Fruit fly (Drosophila melanogaster) whole organism, embryonic: ENCODE data around the gene T48.

ENCODE experiments used
- Aef1 ChIP-seq: fragments of 200-800 bp; sonication (Bioruptor generic); IDR thresholded peaks from 3 replicates; pipeline ENCODE4 v1.3.6; 2022; ENCODE audit warnings: missing biosample characterization, missing genetic modification characterization
- CG11085 ChIP-seq: fragments of 200-800 bp; sonication (Bioruptor generic); IDR thresholded peaks from 2 replicates; pipeline ENCODE4 v1.3.6; 2022; ENCODE audit warnings: missing biosample characterization, missing genetic modification characterization
- CG11456 ChIP-seq: fragments of 200-800 bp; sonication (Bioruptor generic); IDR thresholded peaks from 3 replicates; pipeline ENCODE4 v1.3.6; 2022; ENCODE audit warnings: missing biosample characterization, missing genetic modification characterization
- CG12299 ChIP-seq: fragments of 200-800 bp; sonication (Bioruptor generic); optimal IDR thresholded peaks from 2 replicates; lab custom pipeline; 2018; ENCODE audit warnings: missing biosample characterization, mild to moderate bottlenecking, missing genetic modification characterization
- CG12769 ChIP-seq: fragments of 200-800 bp; sonication (Bioruptor generic); optimal IDR thresholded peaks from 2 replicates; lab custom pipeline; 2019; ENCODE audit warnings: missing biosample characterization, mild to moderate bottlenecking, missing genetic modification characterization, moderate library complexity
- CG13123 ChIP-seq: fragments of 200-800 bp; sonication (Bioruptor generic); optimal IDR thresholded peaks from 2 replicates; lab custom pipeline; 2016; ENCODE audit warnings: missing biosample characterization, missing genetic modification characterization
- CG14965 ChIP-seq: fragments of 200-800 bp; sonication (Bioruptor generic); optimal IDR thresholded peaks from 2 replicates; lab custom pipeline; 2016; ENCODE audit warnings: missing biosample characterization, missing genetic modification characterization, borderline replicate concordance
- CG1529 ChIP-seq: fragments of 200-800 bp; sonication (Bioruptor generic); optimal IDR thresholded peaks from 3 replicates; lab custom pipeline; 2018; ENCODE audit warnings: missing biosample characterization, missing genetic modification characterization
- CG16815 ChIP-seq: fragments of 200-800 bp; sonication (Bioruptor generic); optimal IDR thresholded peaks from 3 replicates; lab custom pipeline; 2017; ENCODE audit warnings: missing biosample characterization, mild to moderate bottlenecking, missing genetic modification characterization
- CG17361 ChIP-seq: fragments of 200-800 bp; sonication (Bioruptor generic); IDR thresholded peaks from 3 replicates; pipeline ENCODE4 v1.3.6; 2022; ENCODE audit warnings: missing biosample characterization, missing genetic modification characterization
- CG1792 ChIP-seq: fragments of 200-800 bp; sonication (Bioruptor generic); optimal IDR thresholded peaks from 2 replicates; lab custom pipeline; 2016; ENCODE audit warnings: missing biosample characterization, missing genetic modification characterization
- CG1832 ChIP-seq: fragments of 200-800 bp; sonication (Bioruptor generic); optimal IDR thresholded peaks from 2 replicates; lab custom pipeline; 2017; ENCODE audit warnings: missing biosample characterization, mild to moderate bottlenecking, missing genetic modification characterization, inconsistent platforms
- CG2678 ChIP-seq: fragments of 200-800 bp; sonication (Bioruptor generic); optimal IDR thresholded peaks from 3 replicates; lab custom pipeline; 2019; ENCODE audit warnings: missing biosample characterization, mild to moderate bottlenecking, missing genetic modification characterization, moderate library complexity
- CG2712 ChIP-seq: fragments of 200-800 bp; optimal IDR thresholded peaks from 3 replicates; lab custom pipeline; 2019; ENCODE audit warnings: missing biosample characterization, mild to moderate bottlenecking, missing genetic modification characterization, moderate library complexity
- CG31224 ChIP-seq: fragments of 200-800 bp; sonication (Bioruptor generic); IDR thresholded peaks from 2 replicates; pipeline ENCODE4 v1.3.6; 2022; ENCODE audit warnings: missing biosample characterization, missing genetic modification characterization
- CG34224 ChIP-seq: fragments of 200-800 bp; sonication (Bioruptor generic); IDR thresholded peaks from 3 replicates; pipeline ENCODE4 v1.3.6; 2022; ENCODE audit warnings: missing biosample characterization, missing genetic modification characterization; ENCODE audit not compliant: partially characterized antibody
- CG34422 ChIP-seq: fragments of 200-800 bp; sonication (Bioruptor generic); IDR thresholded peaks from 3 replicates; pipeline ENCODE4 v1.3.6; 2022; ENCODE audit warnings: missing biosample characterization, missing genetic modification characterization
- CG42726 ChIP-seq: fragments of 200-800 bp; sonication (Bioruptor generic); IDR thresholded peaks from 2 replicates; pipeline ENCODE4 v1.3.6; 2022; ENCODE audit warnings: missing biosample characterization, missing genetic modification characterization; ENCODE audit not compliant: partially characterized antibody
- CG4360 ChIP-seq: fragments of 200-800 bp; sonication (Bioruptor generic); IDR thresholded peaks from 2 replicates; pipeline ENCODE4 v1.3.6; 2022; ENCODE audit warnings: missing biosample characterization, missing genetic modification characterization
- CG5180 ChIP-seq: fragments of 200-800 bp; sonication (Bioruptor generic); optimal IDR thresholded peaks from 3 replicates; lab custom pipeline; 2017; ENCODE audit warnings: missing biosample characterization, missing genetic modification characterization, mild to moderate bottlenecking, moderate library complexity, missing genetic modification reagents
- CG7357 ChIP-seq: fragments of 200-800 bp; sonication (Bioruptor generic); IDR thresholded peaks from 3 replicates; pipeline ENCODE4 v1.3.6; 2022; ENCODE audit warnings: missing biosample characterization, missing genetic modification characterization
- CG7745 ChIP-seq: fragments of 200-800 bp; sonication (Bioruptor generic); optimal IDR thresholded peaks from 2 replicates; lab custom pipeline; 2018; ENCODE audit warnings: missing biosample characterization, mild to moderate bottlenecking, missing genetic modification characterization, moderate library complexity
- CG8944 ChIP-seq: fragments of 200-800 bp; sonication (Bioruptor generic); optimal IDR thresholded peaks from 3 replicates; lab custom pipeline; 2016; ENCODE audit warnings: missing biosample characterization, missing genetic modification characterization
- Chrac-16 ChIP-seq: fragments of 200-800 bp; sonication (Bioruptor generic); optimal IDR thresholded peaks from 3 replicates; lab custom pipeline; 2016; ENCODE audit warnings: missing biosample characterization, missing genetic modification characterization
- CoRest ChIP-seq: fragments of 200-800 bp; sonication (Bioruptor generic); optimal IDR thresholded peaks from 3 replicates; lab custom pipeline; 2018; ENCODE audit warnings: missing biosample characterization, mild to moderate bottlenecking, missing genetic modification characterization, moderate library complexity
- D19A ChIP-seq: fragments of 200-800 bp; optimal IDR thresholded peaks from 3 replicates; lab custom pipeline; 2019; ENCODE audit warnings: missing biosample characterization, mild to moderate bottlenecking, missing genetic modification characterization, moderate library complexity
- Drgx ChIP-seq: fragments of 200-800 bp; sonication (Bioruptor generic); IDR thresholded peaks from 2 replicates; pipeline ENCODE4 v1.3.6; 2022; ENCODE audit warnings: missing biosample characterization, missing genetic modification characterization
- Ets65A ChIP-seq: fragments of 200-800 bp; sonication (Bioruptor generic); peaks from one replicate; lab custom pipeline; 2016; ENCODE audit warnings: missing biosample characterization, missing genetic modification characterization
- Gug ChIP-seq: fragments of 200-800 bp; sonication (Bioruptor generic); IDR thresholded peaks from 4 replicates; pipeline ENCODE4 v1.3.6; 2022; ENCODE audit warnings: missing biosample characterization, missing genetic modification characterization
- HLHmδ ChIP-seq: fragments of 200-800 bp; sonication (Bioruptor generic); optimal IDR thresholded peaks from 2 replicates; lab custom pipeline; 2018; ENCODE audit warnings: missing biosample characterization, mild to moderate bottlenecking, missing genetic modification characterization, moderate library complexity
- HmgD ChIP-seq: fragments of 200-800 bp; sonication (Bioruptor generic); optimal IDR thresholded peaks from 3 replicates; lab custom pipeline; 2016; ENCODE audit warnings: missing biosample characterization, missing genetic modification characterization
- Hmr ChIP-seq: fragments of 200-800 bp; sonication (Bioruptor generic); optimal IDR thresholded peaks from 3 replicates; lab custom pipeline; 2017; ENCODE audit warnings: mild to moderate bottlenecking, missing biosample characterization, missing genetic modification reagents, missing genetic modification characterization
- Max ChIP-seq: fragments of 200-800 bp; sonication (Bioruptor generic); optimal IDR thresholded peaks from 2 replicates; lab custom pipeline; 2016; ENCODE audit warnings: missing biosample characterization, mild to moderate bottlenecking, missing genetic modification characterization
- NC2β ChIP-seq: fragments of 200-800 bp; sonication (Bioruptor generic); optimal IDR thresholded peaks from 2 replicates; lab custom pipeline; 2016; ENCODE audit warnings: missing biosample characterization, missing genetic modification characterization
- Oaz ChIP-seq: fragments of 200-800 bp; sonication (Bioruptor generic); IDR thresholded peaks from 2 replicates; pipeline ENCODE4 v1.3.6; 2022; ENCODE audit warnings: missing biosample characterization, missing genetic modification characterization
- Poxn ChIP-seq: fragments of 200-800 bp; sonication (Bioruptor generic); IDR thresholded peaks from 2 replicates; pipeline ENCODE4 v1.3.6; 2022; ENCODE audit warnings: missing biosample characterization, missing genetic modification characterization
- aop ChIP-seq: fragments of 200-800 bp; sonication (Bioruptor generic); IDR thresholded peaks from 2 replicates; pipeline ENCODE4 v1.3.6; 2022; ENCODE audit warnings: missing biosample characterization, missing genetic modification characterization
- ap ChIP-seq: fragments of 200-800 bp; sonication (Bioruptor generic); IDR thresholded peaks from 2 replicates; pipeline ENCODE4 v1.3.6; 2022; ENCODE audit warnings: missing biosample characterization, missing genetic modification characterization
- ato ChIP-seq: fragments of 200-800 bp; sonication (Bioruptor generic); IDR thresholded peaks from 2 replicates; pipeline ENCODE4 v1.3.6; 2022; ENCODE audit warnings: missing biosample characterization, missing genetic modification characterization; ENCODE audit not compliant: partially characterized antibody
- bowl ChIP-seq: fragments of 200-800 bp; sonication (Bioruptor generic); IDR thresholded peaks from 2 replicates; pipeline ENCODE4 v1.3.6; 2022; ENCODE audit warnings: missing biosample characterization, missing genetic modification characterization
- btn ChIP-seq: fragments of 200-800 bp; sonication (Bioruptor generic); optimal IDR thresholded peaks from 2 replicates; lab custom pipeline; 2016; ENCODE audit warnings: missing biosample characterization, missing genetic modification characterization
- crp ChIP-seq, 2 experiments: fragments of 200-800 bp; sonication (Bioruptor generic); optimal IDR thresholded peaks; 2 replicates in 1 of 2; 3 replicates in 1 of 2; lab custom pipeline; 2017; ENCODE audit warnings: missing biosample characterization in 2 of 2, missing genetic modification characterization in 2 of 2, mild to moderate bottlenecking in 1 of 2, moderate library complexity in 1 of 2
- da ChIP-seq: fragments of 200-800 bp; sonication (Bioruptor generic); optimal IDR thresholded peaks from 2 replicates; lab custom pipeline; 2016; ENCODE audit warnings: missing biosample characterization, missing genetic modification characterization
- gsb ChIP-seq: fragments of 200-800 bp; sonication (Bioruptor generic); IDR thresholded peaks from 2 replicates; pipeline ENCODE4 v1.3.6; 2022; ENCODE audit warnings: missing biosample characterization, missing genetic modification characterization
- ind ChIP-seq: fragments of 200-800 bp; sonication (Bioruptor generic); optimal IDR thresholded peaks from 3 replicates; lab custom pipeline; 2016; ENCODE audit warnings: missing biosample characterization, missing genetic modification characterization
- ken ChIP-seq: fragments of 200-800 bp; sonication (Bioruptor generic); IDR thresholded peaks from 3 replicates; pipeline ENCODE4 v1.3.6; 2022; ENCODE audit warnings: missing biosample characterization, missing genetic modification characterization
- klu ChIP-seq: fragments of 200-800 bp; sonication (Bioruptor generic); IDR thresholded peaks from 2 replicates; pipeline ENCODE4 v1.3.6; 2022; ENCODE audit warnings: missing biosample characterization, missing genetic modification characterization
- pita ChIP-seq: fragments of 200-800 bp; sonication (Bioruptor generic); optimal IDR thresholded peaks from 2 replicates; lab custom pipeline; 2017; ENCODE audit warnings: missing biosample characterization, mild to moderate bottlenecking, missing genetic modification characterization
- row ChIP-seq: fragments of 200-800 bp; sonication (Bioruptor generic); IDR thresholded peaks from 3 replicates; pipeline ENCODE4 v1.3.6; 2022; ENCODE audit warnings: missing biosample characterization, missing genetic modification characterization
- sob ChIP-seq: fragments of 200-800 bp; sonication (Bioruptor generic); IDR thresholded peaks from 2 replicates; pipeline ENCODE4 v1.3.6; 2022; ENCODE audit warnings: missing biosample characterization, missing genetic modification characterization
- tap ChIP-seq: fragments of 200-800 bp; optimal IDR thresholded peaks from 3 replicates; lab custom pipeline; 2019; ENCODE audit warnings: missing biosample characterization, mild to moderate bottlenecking, missing genetic modification characterization, moderate library complexity

Gene T48

dm6 chr3R:26886283-26886689, 4.8 kb downstream of the T48 start (continued):
- TF ChIP-seq pita (GFP tag; lab: Kevin White, UChicago) (no peak), HLHmδ (no peak), CG42726 (GFP tag; lab: Robert Waterston, UW) (no peak), CG1832 (no peak), CG11456 (GFP tag; lab: Robert Waterston, UW) (0 out of 3 replicates have a peak, but pooled peaks have one; percentile 20), Aef1 (GFP tag; lab: Robert Waterston, UW) (peak; percentile 39; the same call in 2 of the 3 replicates), CG1529 (GFP tag; lab: Kevin White, UChicago) (peak; percentile 52), D19A (peak; percentile 78), CG7745 (peak; percentile 60), Ets65A (peak; percentile 21), CG4360 (no peak), Drgx (GFP tag; lab: Robert Waterston, UW) (peak; percentile 74), Hmr (GFP tag; lab: Kevin White, UChicago) (peak; percentile 52), da (GFP tag; lab: Kevin White, UChicago) (no peak), row (GFP tag; lab: Robert Waterston, UW) (peak; percentile 86), CG31224 (0 out of 2 replicates have a peak, but pooled peaks have one; percentile 15), CG2712 (tag; lab: Kevin White, UChicago) (peak; percentile 88), aop (no peak), sob (GFP tag; lab: Robert Waterston, UW) (peak; percentile 42), CG8944 (no peak), ind (GFP tag; lab: Kevin White, UChicago) (peak; percentile 38), klu (GFP tag; lab: Robert Waterston, UW) (no peak), CG1792 (no peak), HmgD (no peak), CG7357 (0 out of 3 replicates have a peak, but pooled peaks have one; percentile 49), tap (tag; lab: Kevin White, UChicago) (peak; percentile 64), CG17361 (GFP tag; lab: Robert Waterston, UW) (peak; percentile 74), NC2β (no peak), Max (no peak), CG12769 (no peak), Poxn (GFP tag; lab: Robert Waterston, UW) (no peak), CG2678 (tag; lab: Kevin White, UChicago) (peak; percentile 82), CG34422 (GFP tag; lab: Robert Waterston, UW) (peak; percentile 35; the same call in 1 of the 3 replicates), gsb (GFP tag; lab: Robert Waterston, UW) (0 out of 2 replicates have a peak, but pooled peaks have one; percentile 20), Gug (GFP tag; lab: Robert Waterston, UW) (peak; percentile 47; the same call in 1 of the 4 replicates), CG5180 (GFP tag; lab: Kevin White, UChicago) (peak; percentile 49), CoRest (peak; percentile 78), crp (GFP tag; optimal IDR thresholded peaks at IDR 0.05; lab: Kevin White, UChicago) (peak in 1 of 2 experiments; percentile 28), Oaz (no peak; the same call in 1 of the 2 replicates), CG14965 (no peak), CG16815 (peak; percentile 63), Chrac-16 (GFP tag; lab: Kevin White, UChicago) (peak; percentile 43), bowl (no peak), ato (GFP tag; lab: Robert Waterston, UW) (no peak), ap (GFP tag; lab: Robert Waterston, UW) (no peak; the same call in 1 of the 2 replicates), CG13123 (GFP tag; lab: Kevin White, UChicago) (no peak), CG34224 (GFP tag; lab: Robert Waterston, UW) (no peak), ken (GFP tag; lab: Robert Waterston, UW) (no peak), btn (GFP tag; lab: Kevin White, UChicago) (no peak), CG12299 (tag; lab: Kevin White, UChicago) (peak; percentile 30), CG11085 (GFP tag; lab: Robert Waterston, UW) (no peak)
